Fruit fly (Drosophila melanogaster) whole organism, embryonic: ENCODE data around the gene CG10674.

Experiments used
- Asciz ChIP-seq: fragments of 200-800 bp; sonication (Bioruptor generic); optimal IDR thresholded peaks from 2 replicates; lab custom pipeline; 2017; ENCODE audit warnings: missing biosample characterization, mild to moderate bottlenecking, missing genetic modification characterization, missing genetic modification reagents
- Atf-2 ChIP-seq: fragments of 200-800 bp; sonication (Bioruptor generic); optimal IDR thresholded peaks from 2 replicates; lab custom pipeline; 2016; ENCODE audit warnings: missing biosample characterization, missing genetic modification characterization
- Atf3 ChIP-seq: fragments of 200-800 bp; sonication (Bioruptor generic); optimal IDR thresholded peaks from 3 replicates; lab custom pipeline; 2016; ENCODE audit warnings: missing biosample characterization, missing genetic modification characterization
- B-H2 ChIP-seq: fragments of 200-800 bp; sonication (Bioruptor generic); optimal IDR thresholded peaks from 2 replicates; lab custom pipeline; 2018; ENCODE audit warnings: missing biosample characterization, mild to moderate bottlenecking, missing genetic modification characterization
- CG10147 ChIP-seq: fragments of 200-800 bp; sonication (Bioruptor generic); optimal IDR thresholded peaks from 2 replicates; lab custom pipeline; 2019; ENCODE audit warnings: missing biosample characterization, mild to moderate bottlenecking, missing genetic modification characterization, moderate library complexity
- CG15011 ChIP-seq: fragments of 200-800 bp; sonication (Bioruptor generic); optimal IDR thresholded peaks from 3 replicates; lab custom pipeline; 2018; ENCODE audit warnings: missing biosample characterization, mild to moderate bottlenecking, missing genetic modification characterization
- CG15073 ChIP-seq: fragments of 200-800 bp; sonication (Bioruptor generic); optimal IDR thresholded peaks from 2 replicates; lab custom pipeline; 2016; ENCODE audit warnings: missing biosample characterization, missing genetic modification characterization
- CG15479 ChIP-seq: fragments of 200-800 bp; sonication (Bioruptor generic); optimal IDR thresholded peaks from 3 replicates; lab custom pipeline; 2019; ENCODE audit warnings: missing biosample characterization, mild to moderate bottlenecking, missing genetic modification characterization, moderate library complexity
- CG17385 ChIP-seq: fragments of 200-800 bp; sonication (Bioruptor generic); optimal IDR thresholded peaks from 3 replicates; lab custom pipeline; 2018; ENCODE audit warnings: missing biosample characterization, mild to moderate bottlenecking, missing genetic modification characterization
- CG17829 ChIP-seq: fragments of 200-800 bp; optimal IDR thresholded peaks from 2 replicates; lab custom pipeline; 2019; ENCODE audit warnings: missing biosample characterization, mild to moderate bottlenecking, missing genetic modification characterization, moderate library complexity
- CG2678 ChIP-seq: fragments of 200-800 bp; sonication (Bioruptor generic); optimal IDR thresholded peaks from 3 replicates; lab custom pipeline; 2019; ENCODE audit warnings: missing biosample characterization, mild to moderate bottlenecking, missing genetic modification characterization, moderate library complexity
- CG31441 ChIP-seq: fragments of 200-800 bp; sonication (Bioruptor generic); IDR thresholded peaks from 2 replicates; pipeline ENCODE4 v1.3.6; 2022; ENCODE audit warnings: missing biosample characterization, missing genetic modification characterization
- CG32772 ChIP-seq: fragments of 200-800 bp; sonication (Bioruptor generic); IDR thresholded peaks from 2 replicates; pipeline ENCODE4 v1.3.6; 2022; ENCODE audit warnings: missing biosample characterization, missing genetic modification characterization
- CG33213 ChIP-seq: fragments of 200-800 bp; sonication (Bioruptor generic); optimal IDR thresholded peaks from 3 replicates; lab custom pipeline; 2016; ENCODE audit warnings: missing biosample characterization, missing genetic modification characterization
- CG34376 ChIP-seq: fragments of 200-800 bp; sonication (Bioruptor generic); optimal IDR thresholded peaks from 2 replicates; lab custom pipeline; 2018; ENCODE audit warnings: missing biosample characterization, mild to moderate bottlenecking, missing genetic modification characterization
- CG4282 ChIP-seq: fragments of 200-800 bp; sonication (Bioruptor generic); optimal IDR thresholded peaks from 2 replicates; lab custom pipeline; 2016; ENCODE audit warnings: missing biosample characterization, missing genetic modification characterization
- CG4854 ChIP-seq: fragments of 200-800 bp; sonication (Bioruptor generic); optimal IDR thresholded peaks from 2 replicates; lab custom pipeline; 2016; ENCODE audit warnings: missing biosample characterization, missing genetic modification characterization, inconsistent platforms
- CG6254 ChIP-seq: fragments of 200-800 bp; sonication (Bioruptor generic); optimal IDR thresholded peaks from 3 replicates; lab custom pipeline; 2017; ENCODE audit warnings: mild to moderate bottlenecking, missing biosample characterization, missing genetic modification reagents, missing genetic modification characterization
- CG7987 ChIP-seq: fragments of 200-800 bp; sonication (Bioruptor generic); optimal IDR thresholded peaks from 2 replicates; lab custom pipeline; 2018; ENCODE audit warnings: missing biosample characterization, mild to moderate bottlenecking, missing genetic modification characterization, moderate library complexity
- CG9609 ChIP-seq: fragments of 200-800 bp; sonication (Bioruptor generic); optimal IDR thresholded peaks from 3 replicates; lab custom pipeline; 2016; ENCODE audit warnings: missing biosample characterization, missing genetic modification characterization
- D19B ChIP-seq: fragments of 200-800 bp; sonication (Bioruptor generic); optimal IDR thresholded peaks from 2 replicates; lab custom pipeline; 2017; ENCODE audit warnings: missing biosample characterization, mild to moderate bottlenecking, missing genetic modification characterization
- E2f2 ChIP-seq: fragments of 200-800 bp; sonication (Bioruptor generic); IDR thresholded peaks from 2 replicates; pipeline ENCODE4 v1.3.6; 2022; ENCODE audit warnings: missing biosample characterization, missing genetic modification characterization
- Elba2 ChIP-seq: fragments of 200-800 bp; sonication (Bioruptor generic); optimal IDR thresholded peaks from 3 replicates; lab custom pipeline; 2016; ENCODE audit warnings: missing biosample characterization, missing genetic modification characterization
- GATAe ChIP-seq: fragments of 200-800 bp; sonication (Bioruptor generic); conservative IDR thresholded peaks from 2 replicates; pipeline ENCODE4 v1.3.6; 2022; ENCODE audit warnings: missing biosample characterization, missing genetic modification characterization
- HHEX ChIP-seq: fragments of 200-800 bp; sonication (Bioruptor generic); optimal IDR thresholded peaks from 3 replicates; lab custom pipeline; 2017; ENCODE audit warnings: missing biosample characterization, mild to moderate bottlenecking, missing genetic modification characterization, missing genetic modification reagents
- Hr3 ChIP-seq: fragments of 200-800 bp; sonication (Bioruptor generic); optimal IDR thresholded peaks from 3 replicates; lab custom pipeline; 2016; ENCODE audit warnings: missing biosample characterization, missing genetic modification characterization
- Lim3 ChIP-seq: fragments of 200-800 bp; sonication (Bioruptor generic); IDR thresholded peaks from 2 replicates; pipeline ENCODE4 v1.3.6; 2022; ENCODE audit warnings: missing biosample characterization, missing genetic modification characterization
- NC2α ChIP-seq: fragments of 200-800 bp; sonication (Bioruptor generic); optimal IDR thresholded peaks from 2 replicates; lab custom pipeline; 2016; ENCODE audit warnings: missing biosample characterization, missing genetic modification characterization
- Rx ChIP-seq: fragments of 200-800 bp; sonication (Bioruptor generic); IDR thresholded peaks from 2 replicates; pipeline ENCODE4 v1.3.6; 2022; ENCODE audit warnings: missing biosample characterization, missing genetic modification characterization
- Sox100B ChIP-seq: fragments of 200-800 bp; sonication (Bioruptor generic); optimal IDR thresholded peaks from 3 replicates; lab custom pipeline; 2018; ENCODE audit warnings: missing biosample characterization, mild to moderate bottlenecking, missing genetic modification characterization
- Tbp ChIP-seq: fragments of >200 bp; optimal IDR thresholded peaks from 2 replicates; lab custom pipeline; 2018; ENCODE audit warnings: missing biosample characterization, missing genetic modification characterization
- Xbp1 ChIP-seq: fragments of 200-800 bp; sonication (Bioruptor generic); optimal IDR thresholded peaks from 3 replicates; lab custom pipeline; 2016; ENCODE audit warnings: missing biosample characterization, mild to moderate bottlenecking, missing genetic modification characterization
- amos ChIP-seq: fragments of 200-800 bp; sonication (Bioruptor generic); IDR thresholded peaks from 2 replicates; pipeline ENCODE4 v1.3.6; 2022; ENCODE audit warnings: missing biosample characterization, missing genetic modification characterization; ENCODE audit not compliant: partially characterized antibody
- aop ChIP-seq: fragments of 200-800 bp; sonication (Bioruptor generic); IDR thresholded peaks from 2 replicates; pipeline ENCODE4 v1.3.6; 2022; ENCODE audit warnings: missing biosample characterization, missing genetic modification characterization
- chn ChIP-seq: fragments of 200-800 bp; sonication (Bioruptor generic); optimal IDR thresholded peaks from 2 replicates; lab custom pipeline; 2016; ENCODE audit warnings: missing biosample characterization, missing genetic modification characterization
- dm ChIP-seq: fragments of 200-800 bp; sonication (Bioruptor generic); optimal IDR thresholded peaks from 3 replicates; lab custom pipeline; 2016; ENCODE audit warnings: missing biosample characterization, missing genetic modification characterization
- gro ChIP-seq: fragments of 200-800 bp; sonication (Bioruptor generic); optimal IDR thresholded peaks from 2 replicates; lab custom pipeline; 2016; ENCODE audit warnings: missing biosample characterization, missing genetic modification characterization
- hth ChIP-seq: fragments of >200 bp; optimal IDR thresholded peaks from 2 replicates; lab custom pipeline; 2017; ENCODE audit warnings: inconsistent platforms
- inv ChIP-seq: fragments of 200-800 bp; sonication (Bioruptor generic); IDR thresholded peaks from 2 replicates; pipeline ENCODE4 v1.3.6; 2022; ENCODE audit warnings: missing biosample characterization, missing genetic modification characterization; ENCODE audit not compliant: partially characterized antibody
- jing ChIP-seq: fragments of 200-800 bp; sonication (Bioruptor generic); optimal IDR thresholded peaks from 2 replicates; lab custom pipeline; 2018; ENCODE audit warnings: missing biosample characterization, mild to moderate bottlenecking, missing genetic modification characterization
- kni ChIP-seq: fragments of 200-800 bp; sonication (Bioruptor generic); optimal IDR thresholded peaks from 3 replicates; lab custom pipeline; 2017; ENCODE audit warnings: mild to moderate bottlenecking, missing biosample characterization, missing genetic modification reagents, missing genetic modification characterization
- mam ChIP-seq: fragments of 200-800 bp; sonication (Bioruptor generic); optimal IDR thresholded peaks from 3 replicates; lab custom pipeline; 2016; ENCODE audit warnings: missing biosample characterization, missing genetic modification characterization
- peb ChIP-seq: fragments of 200-800 bp; sonication (Bioruptor generic); IDR thresholded peaks from 2 replicates; pipeline ENCODE4 v1.3.6; 2022; ENCODE audit warnings: missing biosample characterization, missing genetic modification characterization
- repo ChIP-seq: fragments of 200-800 bp; sonication (Bioruptor generic); optimal IDR thresholded peaks from 2 replicates; lab custom pipeline; 2016; ENCODE audit warnings: missing biosample characterization, missing genetic modification characterization
- schlank ChIP-seq: fragments of 200-800 bp; sonication (Bioruptor generic); optimal IDR thresholded peaks from 2 replicates; lab custom pipeline; 2018; ENCODE audit warnings: missing biosample characterization, mild to moderate bottlenecking, missing genetic modification characterization
- shn ChIP-seq: fragments of 200-800 bp; sonication (Bioruptor generic); optimal IDR thresholded peaks from 3 replicates; lab custom pipeline; 2016; ENCODE audit warnings: missing biosample characterization, missing genetic modification characterization
- sim ChIP-seq: fragments of 200-800 bp; sonication (Bioruptor generic); IDR thresholded peaks from 2 replicates; pipeline ENCODE4 v1.3.6; 2022; ENCODE audit warnings: missing biosample characterization, missing genetic modification characterization
- sug ChIP-seq: fragments of 200-800 bp; optimal IDR thresholded peaks from 2 replicates; lab custom pipeline; 2019; ENCODE audit warnings: missing biosample characterization, mild to moderate bottlenecking, missing genetic modification characterization, moderate library complexity
- tio ChIP-seq: fragments of 200-800 bp; sonication (Bioruptor generic); optimal IDR thresholded peaks from 2 replicates; lab custom pipeline; 2017; ENCODE audit warnings: missing biosample characterization, missing genetic modification characterization, inconsistent platforms
- ttk ChIP-seq: fragments of 200-800 bp; sonication (Bioruptor generic); IDR thresholded peaks from 2 replicates; pipeline ENCODE4 v2.1.2; 2022; ENCODE audit warnings: missing biosample characterization, missing genetic modification characterization

The CG10674 gene

dm6 chr3L:5182255-5182993 is 46.3 kb upstream of the CG10674 start (continued):
- no peak for TF ChIP-seq inv (GFP tag; lab: Robert Waterston, UW)
- TF ChIP-seq HHEX (GFP tag; lab: Kevin White, UChicago): peak; percentile 26
- no peak for TF ChIP-seq CG33213 (GFP tag; lab: Kevin White, UChicago)
- no peak for TF ChIP-seq aop (GFP tag; lab: Robert Waterston, UW)
- TF ChIP-seq Asciz (GFP tag; lab: Kevin White, UChicago): peak; percentile 44
- no peak for TF ChIP-seq CG32772 (GFP tag; lab: Robert Waterston, UW)
- TF ChIP-seq Elba2: no peak
- no peak for TF ChIP-seq CG15479 (GFP tag; lab: Kevin White, UChicago)
- TF ChIP-seq Atf3 (GFP tag; lab: Kevin White, UChicago): peak; percentile 20
- TF ChIP-seq CG7987 (GFP tag; lab: Kevin White, UChicago): no peak
- TF ChIP-seq Rx (GFP tag; lab: Robert Waterston, UW): peak; percentile 20; the same call in 1 of the 2 replicates
- no peak for TF ChIP-seq CG34376 (GFP tag; lab: Kevin White, UChicago)
- TF ChIP-seq CG9609: no peak
- TF ChIP-seq CG4854 (GFP tag; lab: Kevin White, UChicago): no peak
- no peak; the same call in 1 of the 2 replicates for TF ChIP-seq ttk (GFP tag; lab: Robert Waterston, UW)
- no peak for TF ChIP-seq B-H2 (GFP tag; lab: Kevin White, UChicago)
- peak; percentile 56 for TF ChIP-seq CG31441 (GFP tag; lab: Robert Waterston, UW)
- TF ChIP-seq chn: peak; percentile 2
- TF ChIP-seq CG10147 (GFP tag; lab: Kevin White, UChicago): peak; percentile 57
- TF ChIP-seq kni (GFP tag; lab: Kevin White, UChicago): no peak
- no peak for TF ChIP-seq amos (GFP tag; lab: Robert Waterston, UW)
- TF ChIP-seq GATAe (GFP tag; lab: Robert Waterston, UW): no peak
- TF ChIP-seq CG17385 (GFP tag; lab: Kevin White, UChicago): peak; percentile 33
- no peak for TF ChIP-seq sug (tag; lab: Kevin White, UChicago)
- no peak for TF ChIP-seq hth (lab: Kevin White, UChicago)
- peak; percentile 2 for TF ChIP-seq CG17829 (tag; lab: Kevin White, UChicago)
- TF ChIP-seq CG15073 (GFP tag; lab: Kevin White, UChicago): no peak
- TF ChIP-seq CG6254 (GFP tag; lab: Kevin White, UChicago): no peak
- TF ChIP-seq mam: peak; percentile 14
- peak; percentile 72 for TF ChIP-seq CG2678 (tag; lab: Kevin White, UChicago)
- TF ChIP-seq repo (GFP tag; lab: Kevin White, UChicago): no peak
- no peak for TF ChIP-seq CG4282 (GFP tag; lab: Kevin White, UChicago)
- peak; percentile 29 for TF ChIP-seq Xbp1 (GFP tag; lab: Kevin White, UChicago)
- TF ChIP-seq CG15011 (GFP tag; lab: Kevin White, UChicago): peak; percentile 7
- TF ChIP-seq NC2α (GFP tag; lab: Kevin White, UChicago): no peak
- TF ChIP-seq Lim3: no peak
- TF ChIP-seq schlank (tag; lab: Kevin White, UChicago): no peak
- no peak; the same call in 1 of the 2 replicates for TF ChIP-seq sim (GFP tag; lab: Robert Waterston, UW)
- TF ChIP-seq shn: no peak
- no peak for TF ChIP-seq peb (GFP tag; lab: Robert Waterston, UW)
- no peak for TF ChIP-seq D19B (GFP tag; lab: Kevin White, UChicago)
- no peak for TF ChIP-seq Atf-2 (GFP tag; lab: Kevin White, UChicago)
- TF ChIP-seq gro (GFP tag; lab: Kevin White, UChicago): no peak
- peak; percentile 39 for TF ChIP-seq Hr3 (GFP tag; lab: Kevin White, UChicago)
- TF ChIP-seq dm (GFP tag; lab: Kevin White, UChicago): no peak
- no peak for TF ChIP-seq jing (GFP tag; lab: Kevin White, UChicago)
- no peak for TF ChIP-seq Tbp
- TF ChIP-seq Sox100B (GFP tag; lab: Kevin White, UChicago): peak; percentile 23
- peak; percentile 31; the same call in 1 of the 2 replicates for TF ChIP-seq E2f2 (GFP tag; lab: Robert Waterston, UW)
- TF ChIP-seq tio: peak; percentile 19
